Fruit fly (Drosophila melanogaster) whole organism, adult: ENCODE results near the gene Dscam3.

ENCODE experiments used
- CG11617 ChIP-seq: fragments of 200-800 bp; sonication (Bioruptor generic); optimal IDR thresholded peaks from 2 replicates; lab custom pipeline; 2017; ENCODE audit warnings: mild to moderate bottlenecking, missing biosample characterization, missing genetic modification reagents, missing genetic modification characterization
- CG14711 ChIP-seq: fragments of 200-800 bp; sonication (Bioruptor generic); optimal IDR thresholded peaks from 2 replicates; lab custom pipeline; 2018; ENCODE audit warnings: missing biosample characterization, mild to moderate bottlenecking, missing genetic modification characterization, moderate library complexity
- CG33017 ChIP-seq: fragments of 200-800 bp; sonication (Bioruptor generic); optimal IDR thresholded peaks from 2 replicates; lab custom pipeline; 2018; ENCODE audit warnings: missing biosample characterization, mild to moderate bottlenecking, missing genetic modification characterization, moderate library complexity
- CG5204 ChIP-seq: fragments of 200-800 bp; sonication (Bioruptor generic); optimal IDR thresholded peaks from 2 replicates; lab custom pipeline; 2016; ENCODE audit warnings: missing biosample characterization, missing genetic modification characterization
- CG7101 ChIP-seq: fragments of 200-800 bp; sonication (Bioruptor generic); optimal IDR thresholded peaks from 2 replicates; lab custom pipeline; 2018; ENCODE audit warnings: missing biosample characterization, mild to moderate bottlenecking, missing genetic modification characterization, moderate library complexity
- Clk ChIP-seq: fragments of 200-800 bp; sonication (Bioruptor generic); optimal IDR thresholded peaks from 2 replicates; lab custom pipeline; 2017; ENCODE audit warnings: missing biosample characterization, missing genetic modification characterization
- Mnt ChIP-seq: fragments of 200-800 bp; sonication (Bioruptor generic); optimal IDR thresholded peaks from 2 replicates; lab custom pipeline; 2016; ENCODE audit warnings: missing biosample characterization, mild to moderate bottlenecking, missing genetic modification characterization
- cic ChIP-seq: fragments of 200-800 bp; sonication (Bioruptor generic); optimal IDR thresholded peaks from 2 replicates; lab custom pipeline; 2017; ENCODE audit warnings: missing biosample characterization, mild to moderate bottlenecking, missing genetic modification characterization, moderate library complexity
- cnc ChIP-seq, 2 experiments: fragments of >200 bp; optimal IDR thresholded peaks; 2 replicates each; lab custom pipeline; 2017
- kay ChIP-seq: fragments of 200-800 bp; sonication (Bioruptor generic); peaks from one replicate; lab custom pipeline; 2016; ENCODE audit warnings: missing biosample characterization, missing genetic modification characterization, borderline replicate concordance
- ovo ChIP-seq: fragments of 200-800 bp; sonication (Bioruptor generic); optimal IDR thresholded peaks from 2 replicates; lab custom pipeline; 2016; ENCODE audit warnings: missing biosample characterization, missing genetic modification characterization
- pad ChIP-seq: fragments of 200-800 bp; sonication (Bioruptor generic); optimal IDR thresholded peaks from 3 replicates; lab custom pipeline; 2017; ENCODE audit warnings: missing biosample characterization, missing genetic modification characterization, mild to moderate bottlenecking, moderate library complexity, missing genetic modification reagents
- tj ChIP-seq: fragments of 200-800 bp; sonication (Bioruptor generic); optimal IDR thresholded peaks from 3 replicates; lab custom pipeline; 2017; ENCODE audit warnings: missing biosample characterization, mild to moderate bottlenecking, missing genetic modification characterization, moderate library complexity

DNA sequence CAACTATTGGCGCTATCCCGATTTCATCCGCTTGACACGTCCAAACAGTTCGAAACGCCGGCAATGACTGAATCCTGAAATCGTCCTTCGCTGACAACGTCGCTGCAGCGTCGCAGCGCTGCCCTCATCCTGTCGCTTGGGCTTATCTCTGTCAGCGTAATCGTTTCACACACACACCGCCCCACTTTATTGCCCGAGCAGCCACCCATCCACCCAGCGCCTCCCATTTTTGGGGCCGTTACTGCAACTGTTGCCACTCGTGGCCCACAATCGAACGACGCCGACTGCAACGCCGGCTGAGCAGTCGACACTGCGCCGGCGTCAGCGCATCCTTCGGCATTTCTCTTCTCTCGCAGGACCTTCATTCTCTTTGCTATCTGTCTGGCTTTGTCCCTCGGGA lies at the start of gene Dscam3:
- TF ChIP-seq cnc (optimal IDR thresholded peaks at IDR 0.05; lab: Kevin White, UChicago) (no peak), Mnt (GFP tag; lab: Kevin White, UChicago) (no peak), CG11617 (GFP tag; lab: Kevin White, UChicago) (no peak), CG14711 (tag; lab: Kevin White, UChicago) (no peak), Clk (GFP tag; lab: Kevin White, UChicago) (no peak), tj (GFP tag; lab: Kevin White, UChicago) (no peak), pad (no peak), CG5204 (GFP tag; lab: Kevin White, UChicago) (no peak), CG33017 (no peak), kay (GFP tag; lab: Kevin White, UChicago) (no peak), cic (GFP tag; lab: Kevin White, UChicago) (no peak), CG7101 (tag; lab: Kevin White, UChicago) (no peak), ovo (GFP tag; lab: Kevin White, UChicago) (no peak)
